Fruit fly (Drosophila melanogaster) whole organism, wandering third instar larva: ENCODE results near the gene gammaTub37C.

ENCODE experiments used
- HLH106 ChIP-seq: fragments of 200-800 bp; optimal IDR thresholded peaks from 3 replicates; lab custom pipeline; 2019; ENCODE audit warnings: missing biosample characterization, mild to moderate bottlenecking, missing genetic modification characterization, moderate library complexity
- Hr83 ChIP-seq: fragments of 200-300 bp; sonication (Bioruptor generic); optimal IDR thresholded peaks from 2 replicates; lab custom pipeline; 2016; ENCODE audit warnings: missing biosample characterization, mild to moderate bottlenecking, missing genetic modification characterization, moderate library complexity; ENCODE audit not compliant: poor library complexity, severe bottlenecking
- h ChIP-seq: fragments of 200-800 bp; sonication (Bioruptor generic); optimal IDR thresholded peaks from 3 replicates; lab custom pipeline; 2016; ENCODE audit warnings: missing biosample characterization, mild to moderate bottlenecking, missing genetic modification characterization
- jim ChIP-seq: fragments of 175-275, 200-325 bp; sonication (Bioruptor generic); optimal IDR thresholded peaks from 2 replicates; lab custom pipeline; 2016; ENCODE audit warnings: missing biosample characterization, mild to moderate bottlenecking, missing genetic modification characterization
- pan ChIP-seq: fragments of >200 bp; optimal IDR thresholded peaks from 2 replicates; lab custom pipeline; 2017

DNA sequence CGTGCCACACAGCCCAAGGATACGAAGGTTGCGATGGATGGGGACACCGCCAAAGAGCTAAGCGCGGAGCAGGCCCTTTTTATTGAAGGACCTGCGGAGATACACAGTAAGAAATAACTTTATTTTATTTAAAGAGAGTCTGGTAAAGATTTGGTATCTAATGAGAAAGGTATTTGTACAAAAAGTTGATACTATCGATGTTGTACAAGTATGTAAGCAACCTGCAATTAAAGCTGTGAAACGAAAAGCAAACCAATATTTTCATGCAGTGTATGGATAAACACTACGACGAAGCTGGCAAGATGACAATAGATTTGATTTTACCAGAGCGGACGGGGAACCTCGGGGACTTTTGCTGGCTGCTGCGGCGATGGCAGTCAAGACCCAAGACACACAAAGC is 47.8 kb upstream of the gammaTub37C start:
- TF ChIP-seq jim (GFP tag; lab: Kevin White, UChicago) (no peak), Hr83 (GFP tag; lab: Kevin White, UChicago) (no peak), h (GFP tag; lab: Kevin White, UChicago) (no peak), pan (lab: Kevin White, UChicago) (no peak), HLH106 (tag; lab: Kevin White, UChicago) (no peak)
